Fruit fly (Drosophila melanogaster): Measurements from ENCODE around the gene CG8620.

CG8620 gene

DNA sequence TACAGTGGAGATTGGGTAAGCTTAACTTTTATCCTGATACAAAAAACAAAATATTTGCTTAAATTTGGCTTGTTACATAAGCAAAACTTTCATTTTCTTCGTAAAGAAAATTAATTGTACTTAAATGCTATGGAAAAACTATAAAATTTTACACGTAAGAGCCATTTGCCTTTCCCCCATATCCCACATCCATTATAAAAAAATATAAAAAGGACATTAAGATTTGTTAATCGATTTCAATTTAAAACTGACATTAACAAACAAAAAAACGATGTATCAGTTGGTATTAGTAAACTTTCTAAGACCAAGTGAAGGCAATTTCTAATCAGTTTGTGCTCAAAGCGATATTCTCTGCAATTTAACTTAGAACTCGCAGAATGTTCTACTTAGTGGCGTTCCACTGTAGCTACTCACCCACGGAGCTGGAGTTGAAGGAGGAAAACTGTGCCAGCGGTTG is 2.3 kb upstream of the CG8620 start (continued):
- peak; percentile 47 for TF ChIP-seq CG7839 (tag; optimal IDR thresholded peaks at IDR 0.05)
- TF ChIP-seq CG15479 (GFP tag; optimal IDR thresholded peaks at IDR 0.05): no peak
- no peak for TF ChIP-seq CG15514 (GFP tag; optimal IDR thresholded peaks at IDR 0.05)
- peak; percentile 23 for TF ChIP-seq CG6813 (GFP tag; optimal IDR thresholded peaks at IDR 0.05)
- TF ChIP-seq CG8089 (GFP tag; optimal IDR thresholded peaks at IDR 0.05): no peak
- TF ChIP-seq dmrt11E (tag; optimal IDR thresholded peaks at IDR 0.05): peak; percentile 24
- TF ChIP-seq CG14710 (tag; optimal IDR thresholded peaks at IDR 0.05): peak; percentile 29
- TF ChIP-seq CG1602 (GFP tag; optimal IDR thresholded peaks at IDR 0.05): peak; percentile 14
- peak; percentile 57 for TF ChIP-seq gem (tag; optimal IDR thresholded peaks at IDR 0.05)
- no peak for TF ChIP-seq CG7928 (GFP tag; optimal IDR thresholded peaks at IDR 0.05)
- TF ChIP-seq Sin3A (optimal IDR thresholded peaks at IDR 0.05): no peak
- TF ChIP-seq dimm (GFP tag; IDR thresholded peaks at IDR 0.05): no peak
- TF ChIP-seq CG8290 (GFP tag; optimal IDR thresholded peaks at IDR 0.05): peak; percentile 11
- no peak for TF ChIP-seq CG8290 (tag; optimal IDR thresholded peaks at IDR 0.05)
- TF ChIP-seq Hr51 (GFP tag; optimal IDR thresholded peaks at IDR 0.05): peak in 1 of 2 experiments; percentile 48
- TF ChIP-seq grau (tag; optimal IDR thresholded peaks at IDR 0.05): peak; percentile 90
- no peak for TF ChIP-seq nerfin-1 (tag; optimal IDR thresholded peaks at IDR 0.05)
- peak; percentile 84 for TF ChIP-seq CG17361 (GFP tag; IDR thresholded peaks at IDR 0.05)
- peak; percentile 45 for TF ChIP-seq CG9727 (GFP tag; optimal IDR thresholded peaks at IDR 0.05)
- peak; percentile 56 for TF ChIP-seq CG11504 (tag; optimal IDR thresholded peaks at IDR 0.05)
- TF ChIP-seq Ptx1 (GFP tag; IDR thresholded peaks at IDR 0.05): no peak
- TF ChIP-seq Nf-YB (GFP tag; optimal IDR thresholded peaks at IDR 0.05): peak; percentile 14
- no peak for TF ChIP-seq Elba2 (GFP tag; optimal IDR thresholded peaks at IDR 0.05)
- TF ChIP-seq Ssrp (tag; optimal IDR thresholded peaks at IDR 0.05): peak; percentile 33
- no peak for TF ChIP-seq zen2 (GFP tag; IDR thresholded peaks at IDR 0.05; ENCODE audit: partially characterized antibody)
- peak; percentile 7 for TF ChIP-seq CG8388 (GFP tag; optimal IDR thresholded peaks at IDR 0.05)
- peak in 1 of 3 experiments; percentile 57 for TF ChIP-seq lola (GFP tag; optimal IDR thresholded peaks at IDR 0.05)
- TF ChIP-seq gcm2 (GFP tag; optimal IDR thresholded peaks at IDR 0.05): no peak
- TF ChIP-seq CG13775 (GFP tag; optimal IDR thresholded peaks at IDR 0.05): peak; percentile 19
- peak; percentile 15 for TF ChIP-seq CG1233 (GFP tag; optimal IDR thresholded peaks at IDR 0.05)
- TF ChIP-seq Nf-YC (tag; optimal IDR thresholded peaks at IDR 0.05): peak; percentile 1
- peak; percentile 13 for TF ChIP-seq CG4820 (GFP tag; optimal IDR thresholded peaks at IDR 0.05)
- peak; percentile 27 for TF ChIP-seq Meics (GFP tag; optimal IDR thresholded peaks at IDR 0.05)
- TF ChIP-seq unpg (GFP tag; optimal IDR thresholded peaks at IDR 0.05): peak; percentile 2
- TF ChIP-seq E2f1 (GFP tag; IDR thresholded peaks at IDR 0.05): no peak
- TF ChIP-seq Med (GFP tag): peak; percentile 68
- peak; percentile 22 for TF ChIP-seq CG9437 (GFP tag; optimal IDR thresholded peaks at IDR 0.05)

DNA sequence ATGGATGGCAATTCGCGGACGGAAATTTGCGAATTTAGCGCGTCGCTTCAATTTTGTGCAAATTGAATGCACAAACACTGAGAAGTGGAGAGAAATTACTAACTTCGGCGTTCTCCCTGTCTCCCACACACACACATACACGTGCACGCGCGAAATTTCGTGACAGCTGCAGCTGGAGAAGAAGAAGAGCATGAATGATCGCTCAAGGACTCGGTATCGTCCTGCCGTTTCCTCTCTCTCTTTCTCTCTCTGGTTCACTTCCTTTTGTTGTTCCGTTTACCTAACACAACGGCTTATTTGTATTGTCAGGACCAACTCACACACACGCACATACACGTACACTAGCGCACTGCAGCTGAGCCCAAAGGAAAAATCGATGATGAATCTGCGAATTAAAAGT is 1.7 kb upstream of the CG8620 start:
- TF ChIP-seq CG14710 (tag; optimal IDR thresholded peaks at IDR 0.05) (no peak), ac (GFP tag; optimal IDR thresholded peaks at IDR 0.05) (peak; percentile 47), CG1832 (GFP tag; optimal IDR thresholded peaks at IDR 0.05) (peak; percentile 39), da (GFP tag; optimal IDR thresholded peaks at IDR 0.05) (peak; percentile 48), Ets65A (GFP tag) (no peak), CG17385 (GFP tag; optimal IDR thresholded peaks at IDR 0.05) (peak; percentile 79), pros (GFP tag; optimal IDR thresholded peaks at IDR 0.05) (peak; percentile 57), Poxn (GFP tag; IDR thresholded peaks at IDR 0.05) (0 out of 2 replicates have a peak, but pooled peaks have one; percentile 5), CG3065 (GFP tag; optimal IDR thresholded peaks at IDR 0.05) (no peak), Dll (GFP tag; IDR thresholded peaks at IDR 0.05; ENCODE audit: partially characterized antibody) (no peak), Trl (optimal IDR thresholded peaks at IDR 0.05) (peak in 1 of 2 experiments; percentile 25), Trl (GFP tag; optimal IDR thresholded peaks at IDR 0.05) (no peak), onecut (GFP tag; IDR thresholded peaks at IDR 0.05) (peak; percentile 87), prd (optimal IDR thresholded peaks at IDR 0.05) (no peak), prd (GFP tag; IDR thresholded peaks at IDR 0.05) (peak; percentile 16; the same call in 1 of the 3 replicates), CG15479 (GFP tag; optimal IDR thresholded peaks at IDR 0.05) (peak; percentile 61), cg (GFP tag; optimal IDR thresholded peaks at IDR 0.05) (peak; percentile 62)
